Worm (Caenorhabditis elegans) whole organism, late embryonic: ENCODE measurements around the gene cyp-35B2.

Experiments used
- ceh-19 ChIP-seq: fragments of 200-800 bp; sonication (Bioruptor generic); optimal IDR thresholded peaks from 2 replicates; lab custom pipeline; 2018; ENCODE audit warnings: mild to moderate bottlenecking, missing genetic modification characterization, missing compliant biosample characterization
- ceh-30 ChIP-seq: fragments of 150-350 bp; optimal IDR thresholded peaks from 2 replicates; lab custom pipeline; 2014; ENCODE audit warnings: missing biosample characterization, missing genetic modification characterization
- ets-4 ChIP-seq: sonication (generic microtip); optimal IDR thresholded peaks from 2 replicates; lab custom pipeline; 2016; ENCODE audit warnings: missing genetic modification characterization, missing compliant biosample characterization
- hlh-15 ChIP-seq: sonication (generic microtip); optimal IDR thresholded peaks from 2 replicates; lab custom pipeline; 2016; ENCODE audit warnings: missing genetic modification characterization, missing compliant biosample characterization
- hlh-30 ChIP-seq: sonication (generic microtip); optimal IDR thresholded peaks from 2 replicates; lab custom pipeline; 2017; ENCODE audit warnings: antibody characterized with exemption, missing genetic modification characterization, missing compliant biosample characterization; ENCODE audit not compliant: insufficient read depth
- hlh-8 ChIP-seq: sonication (generic microtip); optimal IDR thresholded peaks from 2 replicates; lab custom pipeline; 2016; ENCODE audit warnings: missing genotype, missing genetic modification characterization, missing compliant biosample characterization
- nhr-11 ChIP-seq: fragments of 150-350 bp; optimal IDR thresholded peaks from 2 replicates; lab custom pipeline; 2014; ENCODE audit warnings: missing biosample characterization, missing genetic modification characterization
- pha-4 ChIP-seq: fragments of 150-350 bp; optimal IDR thresholded peaks from 2 replicates; lab custom pipeline; 2018; ENCODE audit warnings: missing biosample characterization, missing genetic modification reagents, missing genetic modification characterization
- ref-2 ChIP-seq: sonication (generic microtip); optimal IDR thresholded peaks from 2 replicates; lab custom pipeline; 2016; ENCODE audit warnings: missing genetic modification characterization, missing compliant biosample characterization
- rnt-1 ChIP-seq: sonication (generic microtip); optimal IDR thresholded peaks from 2 replicates; lab custom pipeline; 2016; ENCODE audit warnings: missing genetic modification characterization, missing compliant biosample characterization

- TF ChIP-seq hlh-30 (tag; lab: Kevin White, UChicago) (no peak), nhr-11 (no peak), pha-4 (tag; lab: Kevin White, UChicago) (no peak), hlh-8 (tag; lab: Kevin White, UChicago) (no peak), ceh-19 (GFP tag; lab: Kevin White, UChicago) (no peak), ref-2 (tag; lab: Kevin White, UChicago) (no peak), ets-4 (no peak), hlh-15 (tag; lab: Kevin White, UChicago) (no peak), ceh-30 (no peak), rnt-1 (no peak)
Measured at ce11 chrV:3929099-3929498, 12.9 kb upstream of the cyp-35B2 start, which contains the start of gene srx-64.
